Fruit fly (Drosophila melanogaster) whole organism, embryonic: ENCODE measurements around the gene CenB1A.

ENCODE experiments used
- Bdp1 ChIP-seq: fragments of 200-800 bp; sonication (Bioruptor generic); optimal IDR thresholded peaks from 3 replicates; lab custom pipeline; 2016; ENCODE audit warnings: missing biosample characterization, missing genetic modification characterization
- CG10959 ChIP-seq: fragments of 200-800 bp; sonication (Bioruptor generic); IDR thresholded peaks from 2 replicates; pipeline ENCODE4 v1.3.6; 2022; ENCODE audit warnings: missing biosample characterization, missing genetic modification characterization
- CG12155 ChIP-seq: fragments of 200-800 bp; sonication (Bioruptor generic); optimal IDR thresholded peaks from 3 replicates; lab custom pipeline; 2016; ENCODE audit warnings: missing biosample characterization, missing genetic modification characterization
- CG14710 ChIP-seq: fragments of 200-800 bp; sonication (Bioruptor generic); optimal IDR thresholded peaks from 3 replicates; lab custom pipeline; 2019; ENCODE audit warnings: missing biosample characterization, mild to moderate bottlenecking, missing genetic modification characterization, moderate library complexity
- CG33557 ChIP-seq: fragments of 200-800 bp; sonication (Bioruptor generic); optimal IDR thresholded peaks from 2 replicates; lab custom pipeline; 2019; ENCODE audit warnings: missing biosample characterization, mild to moderate bottlenecking, missing genetic modification characterization, moderate library complexity
- CG8281 ChIP-seq: fragments of 200-800 bp; sonication (Bioruptor generic); optimal IDR thresholded peaks from 2 replicates; lab custom pipeline; 2018; ENCODE audit warnings: missing biosample characterization, mild to moderate bottlenecking, missing genetic modification characterization, moderate library complexity
- CG8944 ChIP-seq: fragments of 200-800 bp; sonication (Bioruptor generic); optimal IDR thresholded peaks from 3 replicates; lab custom pipeline; 2016; ENCODE audit warnings: missing biosample characterization, missing genetic modification characterization
- CG9797 ChIP-seq: fragments of 200-800 bp; sonication (Bioruptor generic); optimal IDR thresholded peaks from 3 replicates; lab custom pipeline; 2018; ENCODE audit warnings: missing biosample characterization, mild to moderate bottlenecking, missing genetic modification characterization
- Fer1 ChIP-seq: fragments of 200-800 bp; sonication (Bioruptor generic); optimal IDR thresholded peaks from 2 replicates; lab custom pipeline; 2017; ENCODE audit warnings: missing biosample characterization, mild to moderate bottlenecking, missing genetic modification characterization
- NFAT ChIP-seq: fragments of 200-800 bp; sonication (Bioruptor generic); IDR thresholded peaks from 2 replicates; pipeline ENCODE4 v1.3.6; 2022; ENCODE audit warnings: missing biosample characterization, missing genetic modification characterization
- Nf-YB ChIP-seq: fragments of 200-800 bp; sonication (Bioruptor generic); optimal IDR thresholded peaks from 3 replicates; lab custom pipeline; 2019; ENCODE audit warnings: missing biosample characterization, mild to moderate bottlenecking, missing genetic modification characterization, moderate library complexity
- Oli ChIP-seq: fragments of 200-800 bp; sonication (Bioruptor generic); optimal IDR thresholded peaks from 2 replicates; lab custom pipeline; 2018; ENCODE audit warnings: missing biosample characterization, mild to moderate bottlenecking, missing genetic modification characterization, moderate library complexity

dm6 chr3R:23117683-23118470 is at the start of gene CenB1A, which contains the start of gene Rassf:
- TF ChIP-seq NFAT (GFP tag; lab: Robert Waterston, UW) (peak; percentile 17; the same call in 1 of the 2 replicates), CG33557 (GFP tag; lab: Kevin White, UChicago) (peak; percentile 11), CG12155 (GFP tag; lab: Kevin White, UChicago) (peak; percentile 23), CG14710 (peak; percentile 60), CG9797 (GFP tag; lab: Kevin White, UChicago) (peak; percentile 67), Fer1 (GFP tag; lab: Kevin White, UChicago) (peak; percentile 18), Oli (tag; lab: Kevin White, UChicago) (peak; percentile 46), CG8281 (tag; lab: Kevin White, UChicago) (no peak), CG10959 (GFP tag; lab: Robert Waterston, UW) (no peak), Nf-YB (no peak), Bdp1 (GFP tag; lab: Kevin White, UChicago) (peak; percentile 37), CG8944 (GFP tag; lab: Kevin White, UChicago) (peak; percentile 52)
